Fruit fly (Drosophila melanogaster) whole organism, embryonic: Measurements from ENCODE around the gene CG34180.

ENCODE experiments used
- Abd-B ChIP-seq: fragments of 200-800 bp; sonication (Bioruptor generic); optimal IDR thresholded peaks from 2 replicates; lab custom pipeline; 2018; ENCODE audit warnings: missing biosample characterization, mild to moderate bottlenecking, missing genetic modification characterization, moderate library complexity
- Aef1 ChIP-seq: fragments of 200-800 bp; sonication (Bioruptor generic); IDR thresholded peaks from 3 replicates; pipeline ENCODE4 v1.3.6; 2022; ENCODE audit warnings: missing biosample characterization, missing genetic modification characterization
- Bdp1 ChIP-seq: fragments of 200-800 bp; sonication (Bioruptor generic); optimal IDR thresholded peaks from 3 replicates; lab custom pipeline; 2016; ENCODE audit warnings: missing biosample characterization, missing genetic modification characterization
- CG10654 ChIP-seq: fragments of 200-800 bp; sonication (Bioruptor generic); optimal IDR thresholded peaks from 2 replicates; lab custom pipeline; 2016; ENCODE audit warnings: missing biosample characterization, missing genetic modification characterization
- CG12219 ChIP-seq: fragments of 200-800 bp; sonication (Bioruptor generic); optimal IDR thresholded peaks from 3 replicates; lab custom pipeline; 2018; ENCODE audit warnings: missing biosample characterization, mild to moderate bottlenecking, missing genetic modification characterization
- CG13424 ChIP-seq: fragments of 200-800 bp; sonication (Bioruptor generic); optimal IDR thresholded peaks from 2 replicates; lab custom pipeline; 2019; ENCODE audit warnings: missing biosample characterization, mild to moderate bottlenecking, missing genetic modification characterization, moderate library complexity
- CG14710 ChIP-seq: fragments of 200-800 bp; sonication (Bioruptor generic); optimal IDR thresholded peaks from 3 replicates; lab custom pipeline; 2019; ENCODE audit warnings: missing biosample characterization, mild to moderate bottlenecking, missing genetic modification characterization, moderate library complexity
- CG16813 ChIP-seq: fragments of 200-800 bp; sonication (Bioruptor generic); IDR thresholded peaks from 3 replicates; pipeline ENCODE4 v1.3.6; 2022; ENCODE audit warnings: missing biosample characterization, missing genetic modification characterization; ENCODE audit not compliant: partially characterized antibody
- CG2202 ChIP-seq: fragments of 200-800 bp; sonication (Bioruptor generic); optimal IDR thresholded peaks from 2 replicates; lab custom pipeline; 2018; ENCODE audit warnings: missing biosample characterization, mild to moderate bottlenecking, missing genetic modification characterization
- CG30431 ChIP-seq: fragments of 200-800 bp; sonication (Bioruptor generic); optimal IDR thresholded peaks from 2 replicates; lab custom pipeline; 2017; ENCODE audit warnings: missing biosample characterization, missing genetic modification characterization
- CG6854 ChIP-seq: fragments of 200-800 bp; sonication (Bioruptor generic); optimal IDR thresholded peaks from 3 replicates; lab custom pipeline; 2017; ENCODE audit warnings: missing biosample characterization, mild to moderate bottlenecking, missing genetic modification characterization
- CG7357 ChIP-seq: fragments of 200-800 bp; sonication (Bioruptor generic); IDR thresholded peaks from 3 replicates; pipeline ENCODE4 v1.3.6; 2022; ENCODE audit warnings: missing biosample characterization, missing genetic modification characterization
- CG7786 ChIP-seq: fragments of 200-800 bp; sonication (Bioruptor generic); optimal IDR thresholded peaks from 2 replicates; lab custom pipeline; 2016; ENCODE audit warnings: missing biosample characterization, missing genetic modification characterization
- CG7963 ChIP-seq: fragments of 200-800 bp; sonication (Bioruptor generic); IDR thresholded peaks from 3 replicates; pipeline ENCODE4 v1.3.6; 2022; ENCODE audit warnings: missing biosample characterization, missing genetic modification characterization; ENCODE audit not compliant: partially characterized antibody
- CkIIα-i1 ChIP-seq: fragments of 200-800 bp; sonication (Bioruptor generic); IDR thresholded peaks from 2 replicates; pipeline ENCODE4 v1.3.6; 2022; ENCODE audit warnings: missing biosample characterization, missing genetic modification characterization
- Dip2 ChIP-seq: fragments of 200-800 bp; sonication (Bioruptor generic); IDR thresholded peaks from 2 replicates; pipeline ENCODE4 v1.3.6; 2022; ENCODE audit warnings: missing biosample characterization, missing genetic modification characterization
- Dll ChIP-seq: fragments of 200-800 bp; sonication (Bioruptor generic); IDR thresholded peaks from 4 replicates; pipeline ENCODE4 v1.3.6; 2022; ENCODE audit warnings: missing biosample characterization, missing genetic modification characterization; ENCODE audit not compliant: partially characterized antibody
- Ets65A ChIP-seq: fragments of 200-800 bp; sonication (Bioruptor generic); peaks from one replicate; lab custom pipeline; 2016; ENCODE audit warnings: missing biosample characterization, missing genetic modification characterization
- Fer3 ChIP-seq: fragments of 200-800 bp; sonication (Bioruptor generic); optimal IDR thresholded peaks from 2 replicates; lab custom pipeline; 2018; ENCODE audit warnings: missing biosample characterization, mild to moderate bottlenecking, missing genetic modification characterization, moderate library complexity
- HmgZ ChIP-seq: fragments of 200-800 bp; sonication (Bioruptor generic); optimal IDR thresholded peaks from 2 replicates; lab custom pipeline; 2018; ENCODE audit warnings: missing biosample characterization, mild to moderate bottlenecking, missing genetic modification characterization
- Hsf ChIP-seq: fragments of 200-800 bp; sonication (Bioruptor generic); optimal IDR thresholded peaks from 3 replicates; lab custom pipeline; 2016; ENCODE audit warnings: missing biosample characterization, missing genetic modification characterization
- MTF-1 ChIP-seq: fragments of 200-800 bp; sonication (Bioruptor generic); optimal IDR thresholded peaks from 2 replicates; lab custom pipeline; 2018; ENCODE audit warnings: missing biosample characterization, mild to moderate bottlenecking, missing genetic modification characterization, borderline replicate concordance
- Myb ChIP-seq: fragments of 200-800 bp; sonication (Bioruptor generic); optimal IDR thresholded peaks from 2 replicates; lab custom pipeline; 2016; ENCODE audit warnings: missing biosample characterization, missing genetic modification characterization
- Rx ChIP-seq: fragments of 200-800 bp; sonication (Bioruptor generic); IDR thresholded peaks from 2 replicates; pipeline ENCODE4 v1.3.6; 2022; ENCODE audit warnings: missing biosample characterization, missing genetic modification characterization
- Scr ChIP-seq: fragments of 200-800 bp; sonication (Bioruptor generic); IDR thresholded peaks from 2 replicates; pipeline ENCODE4 v1.3.6; 2022; ENCODE audit warnings: missing biosample characterization, missing genetic modification characterization; ENCODE audit not compliant: partially characterized antibody
- Sox102F ChIP-seq: fragments of 200-800 bp; sonication (Bioruptor generic); optimal IDR thresholded peaks from 2 replicates; lab custom pipeline; 2018; ENCODE audit warnings: missing biosample characterization, mild to moderate bottlenecking, missing genetic modification characterization, moderate library complexity
- Ssrp ChIP-seq: fragments of 200-800 bp; sonication (Bioruptor generic); optimal IDR thresholded peaks from 2 replicates; lab custom pipeline; 2018; ENCODE audit warnings: missing biosample characterization, mild to moderate bottlenecking, missing genetic modification characterization, moderate library complexity
- YL-1 ChIP-seq: fragments of 200-800 bp; sonication (Bioruptor generic); optimal IDR thresholded peaks from 3 replicates; lab custom pipeline; 2017; ENCODE audit warnings: missing biosample characterization, mild to moderate bottlenecking, missing genetic modification characterization
- ato ChIP-seq: fragments of 200-800 bp; sonication (Bioruptor generic); IDR thresholded peaks from 2 replicates; pipeline ENCODE4 v1.3.6; 2022; ENCODE audit warnings: missing biosample characterization, missing genetic modification characterization; ENCODE audit not compliant: partially characterized antibody
- bcd ChIP-seq: fragments of 200-800 bp; sonication (Bioruptor generic); optimal IDR thresholded peaks from 2 replicates; lab custom pipeline; 2017; ENCODE audit warnings: missing biosample characterization, mild to moderate bottlenecking, missing genetic modification characterization
- bsh ChIP-seq, 2 experiments: fragments of 200-800 bp; sonication (Bioruptor generic); optimal IDR thresholded peaks; 2 replicates each; lab custom pipeline; 2017 to 2018; ENCODE audit warnings: mild to moderate bottlenecking in 2 of 2, missing biosample characterization in 2 of 2, missing genetic modification characterization in 2 of 2, moderate library complexity in 1 of 2
- corto ChIP-seq: fragments of 200-800 bp; sonication (Bioruptor generic); optimal IDR thresholded peaks from 2 replicates; lab custom pipeline; 2016; ENCODE audit warnings: missing biosample characterization, mild to moderate bottlenecking, missing genetic modification characterization, moderate library complexity
- crp ChIP-seq, 2 experiments: fragments of 200-800 bp; sonication (Bioruptor generic); optimal IDR thresholded peaks; 2 replicates in 1 of 2; 3 replicates in 1 of 2; lab custom pipeline; 2017; ENCODE audit warnings: missing biosample characterization in 2 of 2, missing genetic modification characterization in 2 of 2, mild to moderate bottlenecking in 1 of 2, moderate library complexity in 1 of 2
- dati ChIP-seq: fragments of 200-800 bp; sonication (Bioruptor generic); IDR thresholded peaks from 2 replicates; pipeline ENCODE4 v1.3.6; 2022; ENCODE audit warnings: missing biosample characterization, missing genetic modification characterization
- dmrt11E ChIP-seq: fragments of 200-800 bp; sonication (Bioruptor generic); optimal IDR thresholded peaks from 3 replicates; lab custom pipeline; 2018; ENCODE audit warnings: missing biosample characterization, mild to moderate bottlenecking, missing genetic modification characterization, moderate library complexity
- dmrt99B ChIP-seq: fragments of 200-800 bp; sonication (Bioruptor generic); optimal IDR thresholded peaks from 2 replicates; lab custom pipeline; 2018; ENCODE audit warnings: missing biosample characterization, mild to moderate bottlenecking, missing genetic modification characterization, moderate library complexity
- exex ChIP-seq: fragments of 200-800 bp; sonication (Bioruptor generic); optimal IDR thresholded peaks from 4 replicates; lab custom pipeline; 2018; ENCODE audit warnings: missing biosample characterization, mild to moderate bottlenecking, missing genetic modification characterization, moderate library complexity
- fd64A ChIP-seq: fragments of 200-800 bp; sonication (Bioruptor generic); optimal IDR thresholded peaks from 3 replicates; lab custom pipeline; 2018; ENCODE audit warnings: missing biosample characterization, mild to moderate bottlenecking, missing genetic modification characterization
- ftz-f1 ChIP-seq: fragments of 200-800 bp; sonication (Bioruptor generic); optimal IDR thresholded peaks from 2 replicates; lab custom pipeline; 2016; ENCODE audit warnings: missing biosample characterization, missing genetic modification characterization
- gfzf ChIP-seq: fragments of 200-800 bp; sonication (Bioruptor generic); optimal IDR thresholded peaks from 2 replicates; lab custom pipeline; 2016; ENCODE audit warnings: missing biosample characterization, mild to moderate bottlenecking, missing genetic modification characterization, moderate library complexity
- grau ChIP-seq: fragments of 200-800 bp; optimal IDR thresholded peaks from 3 replicates; lab custom pipeline; 2019; ENCODE audit warnings: missing biosample characterization, mild to moderate bottlenecking, missing genetic modification characterization, moderate library complexity
- kah ChIP-seq: fragments of 200-800 bp; sonication (Bioruptor generic); optimal IDR thresholded peaks from 2 replicates; lab custom pipeline; 2018; ENCODE audit warnings: missing biosample characterization, mild to moderate bottlenecking, missing genetic modification characterization
- klu ChIP-seq: fragments of 200-800 bp; sonication (Bioruptor generic); IDR thresholded peaks from 2 replicates; pipeline ENCODE4 v1.3.6; 2022; ENCODE audit warnings: missing biosample characterization, missing genetic modification characterization
- lbe ChIP-seq: fragments of 200-800 bp; sonication (Bioruptor generic); optimal IDR thresholded peaks from 2 replicates; lab custom pipeline; 2016; ENCODE audit warnings: missing biosample characterization, mild to moderate bottlenecking, missing genetic modification characterization
- nmo ChIP-seq: fragments of 200-800 bp; sonication (Bioruptor generic); optimal IDR thresholded peaks from 2 replicates; lab custom pipeline; 2018; ENCODE audit warnings: missing biosample characterization, mild to moderate bottlenecking, missing genetic modification characterization, moderate library complexity
- org-1 ChIP-seq: fragments of 200-800 bp; sonication (Bioruptor generic); optimal IDR thresholded peaks from 2 replicates; lab custom pipeline; 2017; ENCODE audit warnings: missing biosample characterization, missing genetic modification characterization
- ranshi ChIP-seq: fragments of 200-800 bp; sonication (Bioruptor generic); IDR thresholded peaks from 2 replicates; pipeline ENCODE4 v1.3.6; 2022; ENCODE audit warnings: missing biosample characterization, missing genetic modification characterization
- slou ChIP-seq: fragments of 200-800 bp; sonication (Bioruptor generic); optimal IDR thresholded peaks from 3 replicates; lab custom pipeline; 2016; ENCODE audit warnings: missing biosample characterization, missing genetic modification characterization
- so ChIP-seq: fragments of 200-800 bp; sonication (Bioruptor generic); IDR thresholded peaks from 3 replicates; pipeline ENCODE4 v1.3.6; 2022; ENCODE audit warnings: missing biosample characterization, missing genetic modification characterization
- trem ChIP-seq: fragments of 200-800 bp; optimal IDR thresholded peaks from 3 replicates; lab custom pipeline; 2019; ENCODE audit warnings: missing biosample characterization, mild to moderate bottlenecking, missing genetic modification characterization, moderate library complexity
- zfh1 ChIP-seq: fragments of 200-800 bp; sonication (Bioruptor generic); IDR thresholded peaks from 3 replicates; pipeline ENCODE4 v1.3.6; 2022; ENCODE audit warnings: missing biosample characterization, missing genetic modification characterization

Gene CG34180

DNA sequence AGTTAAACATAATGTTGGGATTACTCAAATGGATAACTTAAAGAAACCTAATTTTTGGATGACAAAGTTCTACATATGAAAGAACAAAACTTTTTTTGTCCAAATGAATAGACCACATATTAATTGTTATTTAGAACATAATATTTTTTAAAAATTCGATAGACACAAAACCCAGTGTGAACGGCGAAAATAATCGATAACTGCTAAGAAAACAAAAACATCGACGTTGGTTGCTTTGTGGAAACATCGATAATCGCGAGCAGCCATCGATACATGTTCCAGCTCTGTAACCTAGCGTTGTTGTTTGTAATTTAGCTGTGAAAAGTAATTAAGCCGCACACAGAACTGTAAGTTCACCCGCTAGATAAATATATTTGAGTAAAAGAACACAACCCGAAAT is 9.7 kb upstream of the CG34180 start, which contains the start of gene CG9135 (continued):
- TF ChIP-seq trem (tag; lab: Kevin White, UChicago) = peak; percentile 69
- peak; percentile 96 for TF ChIP-seq Dll
- TF ChIP-seq bcd (GFP tag; lab: Kevin White, UChicago) = no peak
- TF ChIP-seq CG16813 (GFP tag; lab: Robert Waterston, UW) = peak; percentile 99
- TF ChIP-seq ato (GFP tag; lab: Robert Waterston, UW) = peak; percentile 99
- no peak for TF ChIP-seq CG6854
- TF ChIP-seq exex (tag; lab: Kevin White, UChicago) = no peak
- TF ChIP-seq zfh1 (GFP tag; lab: Robert Waterston, UW) = no peak
- TF ChIP-seq org-1 (GFP tag; lab: Kevin White, UChicago) = no peak
- no peak for TF ChIP-seq Hsf (GFP tag; lab: Kevin White, UChicago)
- no peak for TF ChIP-seq fd64A (GFP tag; lab: Kevin White, UChicago)
- TF ChIP-seq CG13424 (tag; lab: Kevin White, UChicago) = no peak
- TF ChIP-seq Myb (GFP tag; lab: Kevin White, UChicago) = peak; percentile 20
- TF ChIP-seq dati (GFP tag; lab: Robert Waterston, UW) = no peak
- TF ChIP-seq CG10654 (GFP tag; lab: Kevin White, UChicago) = no peak
- TF ChIP-seq CG12219 (GFP tag; lab: Kevin White, UChicago) = no peak
- TF ChIP-seq Ets65A (GFP tag; lab: Kevin White, UChicago) = peak; percentile 53
- peak; percentile 36 for TF ChIP-seq nmo (GFP tag; lab: Kevin White, UChicago)
- no peak for TF ChIP-seq dmrt99B (tag; lab: Kevin White, UChicago)
- no peak for TF ChIP-seq corto (GFP tag; lab: Kevin White, UChicago)
- no peak for TF ChIP-seq gfzf (GFP tag; lab: Kevin White, UChicago)
- peak; percentile 88 for TF ChIP-seq CG14710 (tag; lab: Kevin White, UChicago)
- TF ChIP-seq Scr = peak; percentile 98
- TF ChIP-seq Sox102F (GFP tag; lab: Kevin White, UChicago) = no peak
- no peak for TF ChIP-seq grau (tag; lab: Kevin White, UChicago)
- TF ChIP-seq HmgZ (tag; lab: Kevin White, UChicago) = peak; percentile 23
- no peak for TF ChIP-seq Bdp1
- no peak for TF ChIP-seq kah (GFP tag; lab: Kevin White, UChicago)
- peak; percentile 94 for TF ChIP-seq CG7357
- TF ChIP-seq Aef1 (GFP tag; lab: Robert Waterston, UW) = no peak
- TF ChIP-seq CG7786 = no peak
- no peak for TF ChIP-seq Ssrp (tag; lab: Kevin White, UChicago)
- TF ChIP-seq bsh (GFP tag; optimal IDR thresholded peaks at IDR 0.05; lab: Kevin White, UChicago) = no peak
- no peak for TF ChIP-seq CG30431 (GFP tag; lab: Kevin White, UChicago)
- TF ChIP-seq Dip2 (GFP tag; lab: Robert Waterston, UW) = no peak
- TF ChIP-seq MTF-1 = no peak
- TF ChIP-seq CkIIα-i1 (GFP tag; lab: Robert Waterston, UW) = peak; percentile 69; the same call in 1 of the 2 replicates
- no peak for TF ChIP-seq ranshi
- TF ChIP-seq CG7963 = peak; percentile 100
- TF ChIP-seq Fer3 (tag; lab: Kevin White, UChicago) = peak; percentile 9
- no peak for TF ChIP-seq Rx (GFP tag; lab: Robert Waterston, UW)
- TF ChIP-seq crp (GFP tag; optimal IDR thresholded peaks at IDR 0.05; lab: Kevin White, UChicago) = peak in 1 of 2 experiments; percentile 19
- TF ChIP-seq lbe = no peak
- TF ChIP-seq CG2202 (tag; lab: Kevin White, UChicago) = no peak
- no peak for TF ChIP-seq Abd-B (GFP tag; lab: Kevin White, UChicago)
- TF ChIP-seq YL-1 (GFP tag; lab: Kevin White, UChicago) = no peak
- no peak for TF ChIP-seq klu
- no peak for TF ChIP-seq dmrt11E
- TF ChIP-seq slou (GFP tag; lab: Kevin White, UChicago) = no peak
- no peak for TF ChIP-seq ftz-f1 (GFP tag; lab: Kevin White, UChicago)
- TF ChIP-seq so (GFP tag; lab: Robert Waterston, UW) = no peak
